Fruit fly (Drosophila melanogaster) whole organism, embryonic: Measurements from ENCODE around the gene bark.

Source experiments
- Ada2b ChIP-seq: fragments of 200-800 bp; sonication (Bioruptor generic); IDR thresholded peaks from 2 replicates; pipeline ENCODE4 v1.3.6; 2022; ENCODE audit warnings: missing biosample characterization, missing genetic modification characterization
- Aef1 ChIP-seq: fragments of 200-800 bp; sonication (Bioruptor generic); IDR thresholded peaks from 3 replicates; pipeline ENCODE4 v1.3.6; 2022; ENCODE audit warnings: missing biosample characterization, missing genetic modification characterization
- Asciz ChIP-seq: fragments of 200-800 bp; sonication (Bioruptor generic); optimal IDR thresholded peaks from 2 replicates; lab custom pipeline; 2017; ENCODE audit warnings: missing biosample characterization, mild to moderate bottlenecking, missing genetic modification characterization, missing genetic modification reagents
- Atf6 ChIP-seq: fragments of 200-800 bp; sonication (Bioruptor generic); IDR thresholded peaks from 2 replicates; pipeline ENCODE4 v1.3.6; 2022; ENCODE audit warnings: missing biosample characterization, missing genetic modification characterization
- C15 ChIP-seq: fragments of 200-800 bp; sonication (Bioruptor generic); IDR thresholded peaks from 3 replicates; pipeline ENCODE4 v1.3.6; 2022; ENCODE audit warnings: missing biosample characterization, missing genetic modification characterization
- CG10431 ChIP-seq: fragments of 200-800 bp; sonication (Bioruptor generic); optimal IDR thresholded peaks from 3 replicates; lab custom pipeline; 2018; ENCODE audit warnings: missing biosample characterization, mild to moderate bottlenecking, missing genetic modification characterization
- CG11504 ChIP-seq: fragments of 200-800 bp; sonication (Bioruptor generic); optimal IDR thresholded peaks from 3 replicates; lab custom pipeline; 2019; ENCODE audit warnings: missing biosample characterization, mild to moderate bottlenecking, missing genetic modification characterization, moderate library complexity
- CG11560 ChIP-seq: fragments of 200-800 bp; sonication (Bioruptor generic); IDR thresholded peaks from 3 replicates; pipeline ENCODE4 v1.3.6; 2022; ENCODE audit warnings: missing biosample characterization, missing genetic modification characterization
- CG12071 ChIP-seq: fragments of 200-800 bp; sonication (Bioruptor generic); optimal IDR thresholded peaks from 3 replicates; lab custom pipeline; 2018; ENCODE audit warnings: missing biosample characterization, mild to moderate bottlenecking, missing genetic modification characterization
- CG13123 ChIP-seq: fragments of 200-800 bp; sonication (Bioruptor generic); optimal IDR thresholded peaks from 2 replicates; lab custom pipeline; 2016; ENCODE audit warnings: missing biosample characterization, missing genetic modification characterization
- CG15269 ChIP-seq: fragments of 200-800 bp; sonication (Bioruptor generic); optimal IDR thresholded peaks from 2 replicates; lab custom pipeline; 2018; ENCODE audit warnings: missing biosample characterization, mild to moderate bottlenecking, missing genetic modification characterization, moderate library complexity
- CG16779 ChIP-seq: fragments of 200-800 bp; sonication (Bioruptor generic); IDR thresholded peaks from 2 replicates; pipeline ENCODE4 v1.3.6; 2022; ENCODE audit warnings: missing biosample characterization, missing genetic modification characterization
- CG16813 ChIP-seq: fragments of 200-800 bp; sonication (Bioruptor generic); IDR thresholded peaks from 3 replicates; pipeline ENCODE4 v1.3.6; 2022; ENCODE audit warnings: missing biosample characterization, missing genetic modification characterization; ENCODE audit not compliant: partially characterized antibody
- CG2129 ChIP-seq: fragments of 200-800 bp; sonication (Bioruptor generic); IDR thresholded peaks from 2 replicates; pipeline ENCODE4 v1.3.6; 2022; ENCODE audit warnings: missing biosample characterization, missing genetic modification characterization; ENCODE audit not compliant: partially characterized antibody
- CG2199 ChIP-seq: fragments of 200-800 bp; sonication (Bioruptor generic); IDR thresholded peaks from 3 replicates; pipeline ENCODE4 v1.3.6; 2022; ENCODE audit warnings: missing biosample characterization, missing genetic modification characterization
- CG2875 ChIP-seq: fragments of 200-800 bp; sonication (Bioruptor generic); optimal IDR thresholded peaks from 2 replicates; lab custom pipeline; 2017; ENCODE audit warnings: missing biosample characterization, mild to moderate bottlenecking, missing genetic modification characterization, missing genetic modification reagents
- CG30020 ChIP-seq: fragments of 200-800 bp; optimal IDR thresholded peaks from 2 replicates; lab custom pipeline; 2019; ENCODE audit warnings: missing biosample characterization, mild to moderate bottlenecking, missing genetic modification characterization, moderate library complexity
- CG33557 ChIP-seq: fragments of 200-800 bp; sonication (Bioruptor generic); optimal IDR thresholded peaks from 2 replicates; lab custom pipeline; 2019; ENCODE audit warnings: missing biosample characterization, mild to moderate bottlenecking, missing genetic modification characterization, moderate library complexity
- CG43689 ChIP-seq: fragments of 200-800 bp; sonication (Bioruptor generic); IDR thresholded peaks from 2 replicates; pipeline ENCODE4 v1.3.6; 2022; ENCODE audit warnings: missing biosample characterization, missing genetic modification characterization
- CG6683 ChIP-seq: fragments of 200-800 bp; sonication (Bioruptor generic); optimal IDR thresholded peaks from 2 replicates; lab custom pipeline; 2017; ENCODE audit warnings: missing biosample characterization, mild to moderate bottlenecking, missing genetic modification characterization, missing genetic modification reagents
- CG7357 ChIP-seq: fragments of 200-800 bp; sonication (Bioruptor generic); IDR thresholded peaks from 3 replicates; pipeline ENCODE4 v1.3.6; 2022; ENCODE audit warnings: missing biosample characterization, missing genetic modification characterization
- CG8359 ChIP-seq: fragments of 200-800 bp; sonication (Bioruptor generic); optimal IDR thresholded peaks from 2 replicates; lab custom pipeline; 2017; ENCODE audit warnings: missing biosample characterization, mild to moderate bottlenecking, missing genetic modification characterization, borderline replicate concordance
- CG8388 ChIP-seq: fragments of 200-800 bp; sonication (Bioruptor generic); optimal IDR thresholded peaks from 2 replicates; lab custom pipeline; 2019; ENCODE audit warnings: missing biosample characterization, mild to moderate bottlenecking, missing genetic modification characterization, moderate library complexity
- CG9932 ChIP-seq: fragments of 200-800 bp; sonication (Bioruptor generic); IDR thresholded peaks from 2 replicates; pipeline ENCODE4 v1.3.6; 2022; ENCODE audit warnings: missing biosample characterization, missing genetic modification characterization
- Dp ChIP-seq: fragments of 200-800 bp; sonication (Bioruptor generic); optimal IDR thresholded peaks from 2 replicates; lab custom pipeline; 2018; ENCODE audit warnings: missing biosample characterization, mild to moderate bottlenecking, missing genetic modification characterization, moderate library complexity
- E2f1 ChIP-seq: fragments of 200-800 bp; sonication (Bioruptor generic); IDR thresholded peaks from 2 replicates; pipeline ENCODE4 v1.3.6; 2022; ENCODE audit warnings: missing biosample characterization, missing genetic modification characterization
- Hmx ChIP-seq: fragments of 200-800 bp; sonication (Bioruptor generic); optimal IDR thresholded peaks from 2 replicates; lab custom pipeline; 2016; ENCODE audit warnings: missing biosample characterization, missing genetic modification characterization
- Opbp ChIP-seq: fragments of 200-800 bp; sonication (Bioruptor generic); IDR thresholded peaks from 3 replicates; pipeline ENCODE4 v1.3.6; 2022; ENCODE audit warnings: missing biosample characterization, missing genetic modification characterization; ENCODE audit not compliant: partially characterized antibody
- Optix ChIP-seq: fragments of 200-800 bp; sonication (Bioruptor generic); IDR thresholded peaks from 3 replicates; pipeline ENCODE4 v1.3.6; 2022; ENCODE audit warnings: missing biosample characterization, missing genetic modification characterization
- Rx ChIP-seq: fragments of 200-800 bp; sonication (Bioruptor generic); IDR thresholded peaks from 2 replicates; pipeline ENCODE4 v1.3.6; 2022; ENCODE audit warnings: missing biosample characterization, missing genetic modification characterization
- Six4 ChIP-seq: fragments of 200-800 bp; sonication (Bioruptor generic); optimal IDR thresholded peaks from 2 replicates; lab custom pipeline; 2016; ENCODE audit warnings: missing biosample characterization, missing genetic modification characterization
- Stat92E ChIP-seq, 3 experiments: fragments of >200 bp in 2 of 3; fragments of 200-800 bp in 1 of 3; sonication (Bioruptor generic) in 1 of 3; optimal IDR thresholded peaks; 2 replicates each; lab custom pipeline; 2017 to 2019; ENCODE audit warnings: missing biosample characterization in 3 of 3, missing genetic modification characterization in 3 of 3, mild to moderate bottlenecking in 1 of 3, moderate library complexity in 1 of 3
- Vsx1 ChIP-seq: fragments of 200-800 bp; sonication (Bioruptor generic); optimal IDR thresholded peaks from 2 replicates; lab custom pipeline; 2017; ENCODE audit warnings: missing biosample characterization, mild to moderate bottlenecking, missing genetic modification characterization, missing genetic modification reagents
- ash1 ChIP-seq: fragments of 200-800 bp; sonication (Bioruptor generic); optimal IDR thresholded peaks from 2 replicates; lab custom pipeline; 2018; ENCODE audit warnings: missing biosample characterization, mild to moderate bottlenecking, missing genetic modification characterization
- bowl ChIP-seq: fragments of 200-800 bp; sonication (Bioruptor generic); IDR thresholded peaks from 2 replicates; pipeline ENCODE4 v1.3.6; 2022; ENCODE audit warnings: missing biosample characterization, missing genetic modification characterization
- ci ChIP-seq: fragments of 200-800 bp; sonication (Bioruptor generic); IDR thresholded peaks from 3 replicates; pipeline ENCODE4 v1.3.6; 2022; ENCODE audit warnings: missing biosample characterization, missing genetic modification characterization
- crol ChIP-seq: fragments of 200-800 bp; sonication (Bioruptor generic); IDR thresholded peaks from 2 replicates; pipeline ENCODE4 v1.3.6; 2022; ENCODE audit warnings: missing biosample characterization, missing genetic modification characterization
- dan ChIP-seq: fragments of 200-800 bp; sonication (Bioruptor generic); IDR thresholded peaks from 2 replicates; pipeline ENCODE4 v1.3.6; 2022; ENCODE audit warnings: missing biosample characterization, missing genetic modification characterization
- dati ChIP-seq: fragments of 200-800 bp; sonication (Bioruptor generic); IDR thresholded peaks from 2 replicates; pipeline ENCODE4 v1.3.6; 2022; ENCODE audit warnings: missing biosample characterization, missing genetic modification characterization
- ems ChIP-seq: fragments of 200-800 bp; sonication (Bioruptor generic); optimal IDR thresholded peaks from 3 replicates; lab custom pipeline; 2016; ENCODE audit warnings: missing biosample characterization, missing genetic modification characterization
- fru ChIP-seq: fragments of >200 bp; optimal IDR thresholded peaks from 2 replicates; lab custom pipeline; 2017
- gfzf ChIP-seq: fragments of 200-800 bp; sonication (Bioruptor generic); optimal IDR thresholded peaks from 2 replicates; lab custom pipeline; 2016; ENCODE audit warnings: missing biosample characterization, mild to moderate bottlenecking, missing genetic modification characterization, moderate library complexity
- grn ChIP-seq: fragments of 200-800 bp; sonication (Bioruptor generic); optimal IDR thresholded peaks from 3 replicates; lab custom pipeline; 2017; ENCODE audit warnings: missing biosample characterization, missing genetic modification characterization
- hth ChIP-seq: fragments of >200 bp; optimal IDR thresholded peaks from 2 replicates; lab custom pipeline; 2017; ENCODE audit warnings: inconsistent platforms
- lola ChIP-seq, 3 experiments: fragments of >200 bp in 2 of 3; fragments of 200-800 bp in 1 of 3; sonication (Bioruptor generic) in 1 of 3; optimal IDR thresholded peaks; 2 replicates each; lab custom pipeline; 2017 to 2019; ENCODE audit warnings: missing biosample characterization in 3 of 3, missing genetic modification characterization in 3 of 3, mild to moderate bottlenecking in 1 of 3, moderate library complexity in 1 of 3
- rib ChIP-seq: fragments of 200-800 bp; sonication (Bioruptor generic); IDR thresholded peaks from 2 replicates; pipeline ENCODE4 v1.3.6; 2022; ENCODE audit warnings: missing biosample characterization, missing genetic modification characterization
- scrt ChIP-seq: fragments of 200-800 bp; sonication (Bioruptor generic); optimal IDR thresholded peaks from 2 replicates; lab custom pipeline; 2018; ENCODE audit warnings: missing biosample characterization, mild to moderate bottlenecking, missing genetic modification characterization, moderate library complexity
- tin ChIP-seq: fragments of 200-800 bp; sonication (Bioruptor generic); optimal IDR thresholded peaks from 3 replicates; lab custom pipeline; 2016; ENCODE audit warnings: missing biosample characterization, missing genetic modification characterization
- tll ChIP-seq, 2 experiments: fragments of 200-800 bp in 1 of 2; fragments of >200 bp in 1 of 2; sonication (Bioruptor generic) in 1 of 2; optimal IDR thresholded peaks; 2 replicates each; lab custom pipeline; 2017 to 2019; ENCODE audit warnings: missing biosample characterization in 2 of 2, missing genetic modification characterization in 2 of 2, mild to moderate bottlenecking in 1 of 2, moderate library complexity in 1 of 2
- trh ChIP-seq: fragments of 200-800 bp; sonication (Bioruptor generic); optimal IDR thresholded peaks from 2 replicates; lab custom pipeline; 2016; ENCODE audit warnings: missing biosample characterization, missing genetic modification characterization

bark gene

dm6 chr2L:3832249-3832675 is 45.3 kb downstream of the bark start (continued):
- TF ChIP-seq Hmx = peak; percentile 57
- TF ChIP-seq Six4 (GFP tag; lab: Kevin White, UChicago) = peak; percentile 98
- peak; percentile 96 for TF ChIP-seq CG33557 (GFP tag; lab: Kevin White, UChicago)
- peak; percentile 83 for TF ChIP-seq CG7357
- TF ChIP-seq gfzf (GFP tag; lab: Kevin White, UChicago) = peak; percentile 29
- TF ChIP-seq CG11504 = peak; percentile 96
- peak; percentile 93 for TF ChIP-seq crol
- peak; percentile 76 for TF ChIP-seq rib (GFP tag; lab: Robert Waterston, UW)
- TF ChIP-seq E2f1 (GFP tag; lab: Robert Waterston, UW) = peak; percentile 95
- TF ChIP-seq CG11560 = peak; percentile 83
- TF ChIP-seq Vsx1 (GFP tag; lab: Kevin White, UChicago) = peak; percentile 91
- TF ChIP-seq CG2199 (GFP tag; lab: Robert Waterston, UW) = peak; percentile 97
- TF ChIP-seq fru (lab: Kevin White, UChicago) = no peak
- TF ChIP-seq trh (GFP tag; lab: Kevin White, UChicago) = peak; percentile 92
- TF ChIP-seq CG8388 (GFP tag; lab: Kevin White, UChicago) = peak; percentile 97
- TF ChIP-seq CG2129 (GFP tag; lab: Robert Waterston, UW) = no peak
- peak; percentile 97 for TF ChIP-seq ems (GFP tag; lab: Kevin White, UChicago)
- peak; percentile 97 for TF ChIP-seq Rx
- peak; percentile 93 for TF ChIP-seq Ada2b (GFP tag; lab: Robert Waterston, UW)
- no peak for TF ChIP-seq hth (lab: Kevin White, UChicago)
- TF ChIP-seq tin (GFP tag; lab: Kevin White, UChicago) = peak; percentile 99
- TF ChIP-seq bowl = peak; percentile 83
- peak; percentile 89 for TF ChIP-seq Aef1
- peak; percentile 92 for TF ChIP-seq CG15269 (tag; lab: Kevin White, UChicago)
- peak in 1 of 3 experiments; percentile 98 for TF ChIP-seq lola (GFP tag; optimal IDR thresholded peaks at IDR 0.05; lab: Kevin White, UChicago)
- TF ChIP-seq CG10431 (GFP tag; lab: Kevin White, UChicago) = peak; percentile 91
- TF ChIP-seq Dp (GFP tag; lab: Kevin White, UChicago) = peak; percentile 16
- TF ChIP-seq Asciz (GFP tag; lab: Kevin White, UChicago) = peak; percentile 94
- peak; percentile 94 for TF ChIP-seq CG12071 (GFP tag; lab: Kevin White, UChicago)
- peak; percentile 99 for TF ChIP-seq ci (GFP tag; lab: Robert Waterston, UW)
- TF ChIP-seq scrt (GFP tag; lab: Kevin White, UChicago) = peak; percentile 88
- peak in 1 of 3 experiments; percentile 97 for TF ChIP-seq Stat92E (GFP tag; optimal IDR thresholded peaks at IDR 0.05; lab: Kevin White, UChicago)
- TF ChIP-seq ash1 (GFP tag; lab: Kevin White, UChicago) = no peak
- peak; percentile 98 for TF ChIP-seq CG2875 (GFP tag; lab: Kevin White, UChicago)
- peak; percentile 93 for TF ChIP-seq CG13123 (GFP tag; lab: Kevin White, UChicago)
- TF ChIP-seq CG30020 (tag; lab: Kevin White, UChicago) = peak; percentile 81
- peak; percentile 94 for TF ChIP-seq CG8359 (GFP tag; lab: Kevin White, UChicago)
- TF ChIP-seq CG6683 = peak; percentile 82
- TF ChIP-seq Atf6 (GFP tag; lab: Robert Waterston, UW) = peak; percentile 79
- TF ChIP-seq CG43689 (GFP tag; lab: Robert Waterston, UW) = peak; percentile 90
- peak; percentile 70; the same call in 1 of the 3 replicates for TF ChIP-seq C15 (GFP tag; lab: Robert Waterston, UW)
- peak; percentile 94 for TF ChIP-seq dati
- TF ChIP-seq Optix = peak; percentile 97
- no peak for TF ChIP-seq Opbp
- TF ChIP-seq grn (GFP tag; lab: Kevin White, UChicago) = peak; percentile 81
- TF ChIP-seq CG16779 = peak; percentile 73
- TF ChIP-seq dan = peak; percentile 92
- 0 out of 3 replicates have a peak, but pooled peaks have one; percentile 34 for TF ChIP-seq CG16813 (GFP tag; lab: Robert Waterston, UW)
- TF ChIP-seq CG9932 (GFP tag; lab: Robert Waterston, UW) = peak; percentile 64
- TF ChIP-seq tll (GFP tag; optimal IDR thresholded peaks at IDR 0.05; lab: Kevin White, UChicago) = peak in 1 of 2 experiments; percentile 83
